Worm (Caenorhabditis elegans): ENCODE measurements around the gene T01B7.13.

- TF ChIP-seq nhr-11 (tag; optimal IDR thresholded peaks at IDR 0.05) (no peak), snpc-4 (tag; optimal IDR thresholded peaks at IDR 0.05) (no peak), skn-1 (tag; optimal IDR thresholded peaks at IDR 0.05) (no peak), aha-1 (tag; optimal IDR thresholded peaks at IDR 0.05) (no peak), lin-15B (tag; optimal IDR thresholded peaks at IDR 0.05) (no peak), lsy-2 (tag; optimal IDR thresholded peaks at IDR 0.05) (no peak), lir-3 (tag; optimal IDR thresholded peaks at IDR 0.05; ENCODE audit: poor library complexity) (no peak), lin-35 (GFP tag; optimal IDR thresholded peaks at IDR 0.05) (no peak)
Measured at ce11 chrII:8703729-8704128, 11.5 kb upstream of the T01B7.13 start, which contains the start of gene ceh-7.

Data from whole organism, L1 larva.